Worm (Caenorhabditis elegans) whole organism, mixed stage, embryonic: ENCODE data around the gene ZK666.15.

Source experiments
- M03D4.4 ChIP-seq: sonication (generic microtip); optimal IDR thresholded peaks from 2 replicates; lab custom pipeline; 2017; ENCODE audit warnings: mild to moderate bottlenecking, missing genetic modification characterization, missing compliant biosample characterization
- bed-3 ChIP-seq: fragments of 200-800 bp; sonication (Bioruptor generic); optimal IDR thresholded peaks from 3 replicates; lab custom pipeline; 2018; ENCODE audit warnings: mild to moderate bottlenecking, missing genetic modification characterization, moderate library complexity, missing compliant biosample characterization
- blmp-1 ChIP-seq: fragments of 150-350 bp; optimal IDR thresholded peaks from 2 replicates; lab custom pipeline; 2014; ENCODE audit warnings: missing biosample characterization, missing genetic modification characterization
- ceh-39 ChIP-seq: fragments of 150-350 bp; optimal IDR thresholded peaks from 2 replicates; lab custom pipeline; 2014; ENCODE audit warnings: missing biosample characterization, missing genetic modification characterization
- ceh-43 ChIP-seq: fragments of 200-800 bp; sonication (Bioruptor generic); optimal IDR thresholded peaks from 2 replicates; lab custom pipeline; 2018; ENCODE audit warnings: mild to moderate bottlenecking, missing genetic modification characterization, moderate library complexity, missing compliant biosample characterization
- ceh-83 ChIP-seq: fragments of 200-800 bp; sonication (Bioruptor generic); optimal IDR thresholded peaks from 2 replicates; lab custom pipeline; 2018; ENCODE audit warnings: mild to moderate bottlenecking, missing genetic modification characterization, missing compliant biosample characterization
- ces-1 ChIP-seq: fragments of 150-350 bp; optimal IDR thresholded peaks from 2 replicates; lab custom pipeline; 2014; ENCODE audit warnings: missing biosample characterization, missing genetic modification reagents, missing genetic modification characterization
- cnd-1 ChIP-seq: fragments of 200-800 bp; sonication (Bioruptor generic); optimal IDR thresholded peaks from 2 replicates; lab custom pipeline; 2018; ENCODE audit warnings: mild to moderate bottlenecking, missing genetic modification characterization, missing compliant biosample characterization
- drap-1 ChIP-seq: fragments of 200-800 bp; sonication (Bioruptor generic); optimal IDR thresholded peaks from 3 replicates; lab custom pipeline; 2018; ENCODE audit warnings: mild to moderate bottlenecking, missing genetic modification characterization, missing compliant biosample characterization
- elt-1 ChIP-seq: sonication (generic microtip); optimal IDR thresholded peaks from 2 replicates; lab custom pipeline; 2017; ENCODE audit warnings: missing genetic modification characterization, mild to moderate bottlenecking, missing compliant biosample characterization, antibody characterized with exemption, moderate library complexity, borderline replicate concordance; ENCODE audit not compliant: insufficient read depth
- elt-3 ChIP-seq: fragments of 150-350 bp; optimal IDR thresholded peaks from 2 replicates; lab custom pipeline; 2014; ENCODE audit warnings: missing biosample characterization, missing genetic modification characterization
- flh-1 ChIP-seq: fragments of 200-800 bp; sonication (Bioruptor generic); optimal IDR thresholded peaks from 2 replicates; lab custom pipeline; 2018; ENCODE audit warnings: mild to moderate bottlenecking, missing genetic modification characterization, moderate library complexity, missing compliant biosample characterization
- ham-2 ChIP-seq: fragments of 200-800 bp; sonication (Bioruptor generic); optimal IDR thresholded peaks from 2 replicates; lab custom pipeline; 2018; ENCODE audit warnings: mild to moderate bottlenecking, missing genetic modification characterization, missing compliant biosample characterization
- hlh-1 ChIP-seq: fragments of 150-350 bp; optimal IDR thresholded peaks from 2 replicates; lab custom pipeline; 2014; ENCODE audit warnings: missing biosample characterization, missing genetic modification reagents, missing genetic modification characterization
- lin-32 ChIP-seq: fragments of 200-800 bp; sonication (Bioruptor generic); optimal IDR thresholded peaks from 2 replicates; lab custom pipeline; 2018; ENCODE audit warnings: mild to moderate bottlenecking, missing genetic modification characterization, missing compliant biosample characterization
- lsy-2 ChIP-seq: fragments of 150-350 bp; optimal IDR thresholded peaks from 2 replicates; lab custom pipeline; 2014; ENCODE audit warnings: missing biosample characterization, missing genetic modification characterization
- mab-5 ChIP-seq: fragments of 150-350 bp; optimal IDR thresholded peaks from 2 replicates; lab custom pipeline; 2014; ENCODE audit warnings: missing biosample characterization, missing genetic modification characterization
- mep-1 ChIP-seq: fragments of 150-350 bp; optimal IDR thresholded peaks from 2 replicates; lab custom pipeline; 2017; ENCODE audit warnings: missing biosample characterization, missing genetic modification reagents, missing genetic modification characterization, inconsistent platforms
- mls-2 ChIP-seq: sonication (generic microtip); optimal IDR thresholded peaks from 2 replicates; lab custom pipeline; 2016; ENCODE audit warnings: mild to moderate bottlenecking, missing genetic modification characterization, moderate library complexity, missing compliant biosample characterization
- nhr-12 ChIP-seq: fragments of 150-350 bp; optimal IDR thresholded peaks from 2 replicates; lab custom pipeline; 2014; ENCODE audit warnings: missing biosample characterization, missing genetic modification characterization
- nhr-2 ChIP-seq: fragments of 150-350 bp; optimal IDR thresholded peaks from 2 replicates; lab custom pipeline; 2014; ENCODE audit warnings: missing biosample characterization, missing genetic modification characterization
- nhr-237 ChIP-seq: fragments of 150-350 bp; optimal IDR thresholded peaks from 2 replicates; lab custom pipeline; 2014; ENCODE audit warnings: missing biosample characterization, missing genetic modification characterization
- nhr-28 ChIP-seq: fragments of 150-350 bp; optimal IDR thresholded peaks from 2 replicates; lab custom pipeline; 2014; ENCODE audit warnings: missing biosample characterization, missing genetic modification characterization
- nhr-76 ChIP-seq: sonication (generic microtip); optimal IDR thresholded peaks from 2 replicates; lab custom pipeline; 2017; ENCODE audit warnings: missing biosample characterization, missing genetic modification characterization
- snpc-4 ChIP-seq: fragments of 150-350 bp; optimal IDR thresholded peaks from 2 replicates; lab custom pipeline; 2014; ENCODE audit warnings: missing biosample characterization, missing genetic modification characterization
- sptf-1 ChIP-seq: sonication (generic microtip); optimal IDR thresholded peaks from 2 replicates; lab custom pipeline; 2017; ENCODE audit warnings: mild to moderate bottlenecking, missing genetic modification characterization, moderate library complexity, missing compliant biosample characterization
- unc-120 ChIP-seq: sonication (generic microtip); optimal IDR thresholded peaks from 2 replicates; lab custom pipeline; 2017; ENCODE audit warnings: missing genetic modification characterization, missing compliant biosample characterization; ENCODE audit not compliant: poor library complexity, severe bottlenecking
- unc-39 ChIP-seq: fragments of 150-350 bp; optimal IDR thresholded peaks from 2 replicates; lab custom pipeline; 2014; ENCODE audit warnings: missing biosample characterization, missing genetic modification characterization
- unc-62 ChIP-seq: fragments of 150-350 bp; optimal IDR thresholded peaks from 2 replicates; lab custom pipeline; 2014; ENCODE audit warnings: missing biosample characterization, missing genetic modification reagents, missing genetic modification characterization
- zip-8 ChIP-seq: fragments of 150-350 bp; optimal IDR thresholded peaks from 2 replicates; lab custom pipeline; 2014; ENCODE audit warnings: missing biosample characterization, missing genetic modification characterization
- ztf-11 ChIP-seq: fragments of 150-350 bp; optimal IDR thresholded peaks from 2 replicates; lab custom pipeline; 2014; ENCODE audit warnings: missing biosample characterization, missing genetic modification characterization

ZK666.15 gene

ce11 chrII:10450335-10450734 lies 36.5 kb upstream of the ZK666.15 start:
- TF ChIP-seq mep-1 (peak; percentile 27), ceh-83 (GFP tag; lab: Kevin White, UChicago) (no peak), blmp-1 (no peak)

- TF ChIP-seq bed-3 (GFP tag; lab: Kevin White, UChicago), result no peak
- TF ChIP-seq elt-1 (tag; lab: Kevin White, UChicago), result no peak
- TF ChIP-seq unc-120 (tag; lab: Kevin White, UChicago), result no peak
- no peak for TF ChIP-seq lsy-2
- no peak for TF ChIP-seq snpc-4 (tag; lab: Kevin White, UChicago)
- no peak for TF ChIP-seq nhr-28
- TF ChIP-seq nhr-237, result no peak
- TF ChIP-seq M03D4.4 (tag; lab: Kevin White, UChicago), result no peak
- no peak for TF ChIP-seq nhr-12 (tag; lab: Kevin White, UChicago)
- TF ChIP-seq ceh-39, result no peak
- no peak for TF ChIP-seq unc-39 (tag; lab: Kevin White, UChicago)
- no peak for TF ChIP-seq sptf-1 (tag; lab: Kevin White, UChicago)
- TF ChIP-seq, all 35 proteins: peak for 0
Measured at ce11 chrII:10452620-10453019, 34.2 kb upstream of the ZK666.15 start, which contains the start of gene ZK673.4. Gene ZK673.4, plus strand, starts transcription at chrII:10452920.

- TF ChIP-seq unc-120 (tag; lab: Kevin White, UChicago) (no peak), zip-8 (no peak), nhr-76 (tag; lab: Kevin White, UChicago) (no peak), unc-39 (tag; lab: Kevin White, UChicago) (no peak), unc-62 (GFP tag; lab: Kevin White, UChicago) (no peak), blmp-1 (no peak), elt-1 (tag; lab: Kevin White, UChicago) (no peak), flh-1 (GFP tag; lab: Kevin White, UChicago) (no peak), ztf-11 (tag; lab: Kevin White, UChicago) (no peak), mep-1 (no peak)
Measured at ce11 chrII:10456979-10457378, 29.9 kb upstream of the ZK666.15 start, which contains the start of gene ZK673.11. Gene ZK673.11, plus strand, starts transcription at chrII:10457279.

- TF ChIP-seq lin-32 (GFP tag; lab: Kevin White, UChicago), result no peak
- TF ChIP-seq blmp-1, result no peak
- no peak for TF ChIP-seq nhr-2 (tag; lab: Kevin White, UChicago)
- no peak for TF ChIP-seq ham-2 (GFP tag; lab: Kevin White, UChicago)
- no peak for TF ChIP-seq lsy-2
- TF ChIP-seq unc-120 (tag; lab: Kevin White, UChicago), result no peak
- no peak for TF ChIP-seq flh-1 (GFP tag; lab: Kevin White, UChicago)
- TF ChIP-seq bed-3 (GFP tag; lab: Kevin White, UChicago), result no peak
- TF ChIP-seq cnd-1 (tag; lab: Kevin White, UChicago), result no peak
- no peak for TF ChIP-seq ces-1 (GFP tag; lab: Kevin White, UChicago)
- no peak for TF ChIP-seq elt-1 (tag; lab: Kevin White, UChicago)
- TF ChIP-seq mls-2 (tag; lab: Kevin White, UChicago), result no peak
- TF ChIP-seq ceh-43 (GFP tag; lab: Kevin White, UChicago), result no peak
Measured at ce11 chrII:10461207-10461606, 25.6 kb upstream of the ZK666.15 start, which contains the start of gene ZK673.5. Gene ZK673.5, plus strand, starts transcription at chrII:10461507.

- TF ChIP-seq lin-32 (GFP tag; lab: Kevin White, UChicago), result no peak
- TF ChIP-seq mls-2 (tag; lab: Kevin White, UChicago), result no peak
- TF ChIP-seq nhr-237, result no peak
- no peak for TF ChIP-seq hlh-1 (tag; lab: Kevin White, UChicago)
- no peak for TF ChIP-seq nhr-28
- TF ChIP-seq drap-1 (GFP tag; lab: Kevin White, UChicago), result no peak
- no peak for TF ChIP-seq mab-5
- no peak for TF ChIP-seq elt-3 (tag; lab: Kevin White, UChicago)
- TF ChIP-seq bed-3 (GFP tag; lab: Kevin White, UChicago), result no peak
- TF ChIP-seq, all 35 proteins: peak for 0
Measured at ce11 chrII:10464230-10464920, 22.5 kb upstream of the ZK666.15 start, which contains the start of the genes ZK673.6 and sdz-37. Gene ZK673.6, minus strand, starts transcription at chrII:10464330. Gene sdz-37, plus strand, starts transcription at chrII:10464870.
